Fruit fly (Drosophila melanogaster): ENCODE results near the gene CG6040.

DNA sequence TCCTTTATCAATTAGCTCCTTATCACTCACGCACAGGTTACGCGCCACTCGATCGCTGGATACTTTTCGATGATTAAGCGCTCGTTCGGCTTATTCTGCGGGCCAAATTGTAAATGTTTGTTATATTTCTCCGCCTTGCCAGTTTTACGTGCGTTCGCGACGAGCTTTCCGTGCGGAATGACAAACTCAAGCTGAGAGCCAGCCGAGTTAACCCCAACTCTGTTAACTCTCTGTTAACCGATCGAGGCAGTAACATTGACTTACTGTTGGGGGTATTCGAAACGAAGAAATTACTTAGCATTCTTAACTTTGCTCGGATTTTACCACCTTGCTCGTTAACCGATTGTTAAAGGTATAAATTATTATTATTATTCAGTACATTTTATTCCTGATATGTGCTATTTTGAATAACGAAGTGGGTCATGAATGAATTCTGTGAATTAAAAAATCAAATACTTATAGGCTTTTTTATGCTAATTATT lies 56.8 kb downstream of the CG6040 start, which contains the start of gene CG5835:
- no peak for TF ChIP-seq EcR (GFP tag; optimal IDR thresholded peaks at IDR 0.05)
- no peak for TF ChIP-seq usp (GFP tag; optimal IDR thresholded peaks at IDR 0.05)
- no peak for TF ChIP-seq CG8478 (optimal IDR thresholded peaks at IDR 0.05)
- TF ChIP-seq Dll (optimal IDR thresholded peaks at IDR 0.05): no peak
- no peak for TF ChIP-seq pan (optimal IDR thresholded peaks at IDR 0.05)

Measured in whole organism.